Fruit fly (Drosophila melanogaster): ENCODE results near the gene CG42353.

Gene CG42353

DNA sequence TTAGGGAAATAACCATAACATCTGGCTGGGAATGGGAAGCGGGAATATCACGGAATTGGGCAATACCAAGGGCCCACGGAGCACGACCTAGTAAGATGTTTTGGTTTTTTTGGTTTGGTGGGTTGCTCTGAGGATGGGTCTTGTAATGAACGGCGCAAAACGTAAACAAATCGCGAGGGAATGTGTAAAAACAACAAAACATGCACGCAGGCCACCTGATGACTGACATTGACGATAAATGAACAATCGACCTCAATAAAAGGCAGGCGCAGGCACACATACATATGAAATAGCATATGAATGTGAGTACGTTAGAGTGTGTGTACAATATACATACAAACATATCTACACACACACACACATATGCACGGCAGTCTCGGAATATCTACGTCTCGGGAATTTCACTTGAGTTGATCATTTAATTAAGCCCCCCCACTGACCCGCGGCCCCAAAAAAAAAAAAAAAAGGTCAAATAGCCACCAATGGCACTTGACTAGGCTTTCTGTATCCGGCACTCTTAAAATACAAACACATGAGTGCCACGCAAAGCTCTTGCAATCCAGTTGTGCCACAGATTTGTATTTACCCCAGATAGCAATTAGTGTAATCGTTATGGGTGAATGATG lies 3.9 kb downstream of the CG42353 start (continued):
- TF ChIP-seq chinmo (GFP tag; IDR thresholded peaks at IDR 0.05; ENCODE audit: partially characterized antibody) (0 out of 4 replicates have a peak, but pooled peaks have one; percentile 53), CG8765 (GFP tag; IDR thresholded peaks at IDR 0.05) (no peak), lab (GFP tag; optimal IDR thresholded peaks at IDR 0.05) (peak; percentile 12), sd (tag; optimal IDR thresholded peaks at IDR 0.05) (peak; percentile 94), sima (GFP tag; optimal IDR thresholded peaks at IDR 0.05) (no peak), ems (GFP tag; optimal IDR thresholded peaks at IDR 0.05) (no peak), Dip3 (GFP tag; optimal IDR thresholded peaks at IDR 0.05) (no peak), Dad (GFP tag; optimal IDR thresholded peaks at IDR 0.05) (no peak), mirr (GFP tag; optimal IDR thresholded peaks at IDR 0.05) (peak; percentile 11), ase (GFP tag; IDR thresholded peaks at IDR 0.05) (no peak), zf30C (GFP tag; optimal IDR thresholded peaks at IDR 0.05) (no peak), CG6765 (GFP tag; optimal IDR thresholded peaks at IDR 0.05) (no peak), ftz-f1 (GFP tag; optimal IDR thresholded peaks at IDR 0.05) (peak; percentile 22)

DNA sequence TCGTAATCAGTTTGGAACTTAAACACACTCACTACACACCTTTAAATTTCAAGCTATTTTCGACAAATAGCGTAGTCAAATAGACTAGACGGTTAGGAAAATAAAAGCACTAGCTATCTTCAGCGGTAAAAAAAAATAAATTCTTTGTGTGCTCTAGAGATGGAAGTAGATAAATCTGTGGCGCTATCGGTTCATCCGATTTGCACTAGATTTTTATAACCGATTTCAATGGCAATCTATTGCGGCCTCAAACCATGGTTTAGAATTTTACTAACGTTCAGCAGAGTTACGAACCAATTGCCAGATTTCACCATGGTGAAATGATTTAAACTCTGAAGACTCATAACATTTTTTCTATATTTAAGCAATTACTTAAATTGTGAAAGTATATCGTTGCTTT lies 8.3 kb downstream of the CG42353 start:
- 0 out of 2 replicates have a peak, but pooled peaks have one; percentile 13 for TF ChIP-seq CG32532 (GFP tag; IDR thresholded peaks at IDR 0.05)
- peak; percentile 45 for TF ChIP-seq Hmr (GFP tag; optimal IDR thresholded peaks at IDR 0.05)
- TF ChIP-seq CG13123 (GFP tag; optimal IDR thresholded peaks at IDR 0.05), result peak; percentile 9
- peak; percentile 87; the same call in 1 of the 2 replicates for TF ChIP-seq amos (GFP tag; IDR thresholded peaks at IDR 0.05; ENCODE audit: partially characterized antibody)
- TF ChIP-seq E2f2 (GFP tag; IDR thresholded peaks at IDR 0.05), result peak; percentile 69; the same call in 1 of the 2 replicates
- TF ChIP-seq ato (GFP tag; IDR thresholded peaks at IDR 0.05; ENCODE audit: partially characterized antibody), result peak; percentile 69
- peak; percentile 27 for TF ChIP-seq CG3995 (GFP tag; optimal IDR thresholded peaks at IDR 0.05)
- peak; percentile 77 for TF ChIP-seq unc-4 (GFP tag; IDR thresholded peaks at IDR 0.05; ENCODE audit: partially characterized antibody)
- peak; percentile 71 for TF ChIP-seq Dref (GFP tag; IDR thresholded peaks at IDR 0.05)
- TF ChIP-seq CG30020 (tag; optimal IDR thresholded peaks at IDR 0.05), result peak; percentile 21
- peak; percentile 40 for TF ChIP-seq CG17359 (tag; optimal IDR thresholded peaks at IDR 0.05)
- TF ChIP-seq MESR4 (GFP tag; optimal IDR thresholded peaks at IDR 0.05), result peak; percentile 9
- TF ChIP-seq HLH4C (GFP tag; IDR thresholded peaks at IDR 0.05; ENCODE audit: partially characterized antibody), result peak; percentile 57; the same call in 1 of the 3 replicates
- peak; percentile 55; the same call in 1 of the 2 replicates for TF ChIP-seq sna (GFP tag; IDR thresholded peaks at IDR 0.05; ENCODE audit: partially characterized antibody)
- no peak for TF ChIP-seq CG10979 (tag; optimal IDR thresholded peaks at IDR 0.05)
- peak; percentile 7 for TF ChIP-seq CG9609 (GFP tag; optimal IDR thresholded peaks at IDR 0.05)
- peak; percentile 39 for TF ChIP-seq CG10267 (tag; optimal IDR thresholded peaks at IDR 0.05)
- TF ChIP-seq gem (tag; optimal IDR thresholded peaks at IDR 0.05), result peak; percentile 1
- TF ChIP-seq CG42726 (GFP tag; IDR thresholded peaks at IDR 0.05; ENCODE audit: partially characterized antibody), result peak; percentile 87
- no peak for TF ChIP-seq Dip3 (GFP tag; optimal IDR thresholded peaks at IDR 0.05)
- no peak for TF ChIP-seq run (tag; optimal IDR thresholded peaks at IDR 0.05)
- peak in 1 of 2 experiments; percentile 50 for TF ChIP-seq insv (GFP tag; optimal IDR thresholded peaks at IDR 0.05)
- TF ChIP-seq nerfin-2 (GFP tag; IDR thresholded peaks at IDR 0.05; ENCODE audit: partially characterized antibody), result peak; percentile 12; the same call in 1 of the 2 replicates
- peak; percentile 35; the same call in 1 of the 2 replicates for TF ChIP-seq sob (GFP tag; IDR thresholded peaks at IDR 0.05)
- no peak for TF ChIP-seq CG3838 (GFP tag; optimal IDR thresholded peaks at IDR 0.05)
- peak; percentile 53 for TF ChIP-seq trem (tag; optimal IDR thresholded peaks at IDR 0.05)
- TF ChIP-seq sens (GFP tag), result peak; percentile 84
- TF ChIP-seq CG7745 (tag; optimal IDR thresholded peaks at IDR 0.05), result no peak
- no peak for TF ChIP-seq shn (GFP tag; optimal IDR thresholded peaks at IDR 0.05)
- TF ChIP-seq Med (GFP tag), result peak; percentile 57
- peak; percentile 98 for TF ChIP-seq Sry-δ (GFP tag; optimal IDR thresholded peaks at IDR 0.05)
- TF ChIP-seq eve (GFP tag; optimal IDR thresholded peaks at IDR 0.05), result no peak
- no peak for TF ChIP-seq Vsx1 (GFP tag; optimal IDR thresholded peaks at IDR 0.05)
- TF ChIP-seq sug (tag; optimal IDR thresholded peaks at IDR 0.05), result peak; percentile 41
- no peak for TF ChIP-seq eyg (GFP tag; optimal IDR thresholded peaks at IDR 0.05)
- peak; percentile 29 for TF ChIP-seq bcd (GFP tag; optimal IDR thresholded peaks at IDR 0.05)
